Fruit fly (Drosophila melanogaster) whole organism: ENCODE results near the gene Cp7Fa.

Source experiments
- CG8478 ChIP-seq: fragments of >200 bp; optimal IDR thresholded peaks from 2 replicates; lab custom pipeline; 2018; ENCODE audit warnings: inconsistent platforms
- EcR ChIP-seq, 2 experiments: fragments of >200 bp; optimal IDR thresholded peaks; 2 replicates each; lab custom pipeline; 2017; ENCODE audit warnings: missing biosample characterization in 2 of 2, missing genetic modification characterization in 2 of 2, missing genetic modification reagents in 2 of 2
- psq ChIP-seq: fragments of >200 bp; optimal IDR thresholded peaks from 2 replicates; lab custom pipeline; 2017

DNA sequence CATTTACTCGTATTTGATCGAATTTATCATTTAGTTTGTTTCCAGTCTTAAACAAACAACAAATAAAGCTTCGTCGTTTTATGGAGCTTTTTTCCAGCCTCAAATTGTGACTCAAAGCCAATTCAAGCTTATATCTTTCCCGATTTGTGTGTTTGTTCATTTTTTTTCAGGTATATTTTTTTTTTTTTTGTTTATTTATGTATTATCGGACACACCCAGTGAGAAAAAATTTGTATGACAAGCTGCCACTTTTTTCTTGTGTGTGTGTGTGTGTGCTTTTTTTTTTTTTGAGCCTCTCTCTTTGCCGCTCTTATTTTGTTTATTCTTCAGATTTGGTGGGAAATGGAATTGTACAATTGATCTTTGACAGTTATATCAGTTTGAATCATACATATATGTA lies 51.8 kb downstream of the Cp7Fa start:
- TF ChIP-seq psq (no peak), EcR (GFP tag; optimal IDR thresholded peaks at IDR 0.05; lab: Kevin White, UChicago) (no peak), CG8478 (lab: Kevin White, UChicago) (no peak)
